Worm (Caenorhabditis elegans): ENCODE results near the gene Y71H2AR.2.
"Not testable (repeated sequence)": the region's sequence is repeated elsewhere in the genome, so short reads cannot be mapped to it uniquely, and the experiment has no call there.

Y71H2AR.2 gene

DNA sequence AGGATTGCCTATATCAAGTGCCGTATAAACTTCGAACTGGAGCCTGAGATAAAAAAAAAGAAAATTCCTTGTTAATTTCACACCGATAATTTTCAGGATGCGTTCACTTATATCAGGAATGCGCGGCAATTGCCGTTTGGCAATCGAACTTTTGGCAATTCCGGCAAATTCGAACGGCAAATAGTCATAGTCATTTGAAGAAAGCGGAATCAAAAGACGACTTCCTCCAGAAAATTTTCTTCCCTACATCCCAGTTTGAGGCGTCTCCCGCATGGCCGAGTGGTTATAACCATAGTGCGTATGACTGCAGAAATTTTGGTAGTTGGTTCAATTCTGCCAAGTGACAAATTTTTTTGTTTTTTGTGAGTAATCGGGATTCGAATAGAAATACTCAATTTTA is 15.2 kb upstream of the Y71H2AR.2 start, which contains the start of gene F56F11.4:
TSS of gene F56F11.4 (plus strand) at position 301 of the 400 bp plus-strand sequence.
- TF ChIP-seq somi-1 (GFP tag; optimal IDR thresholded peaks at IDR 0.05) (no peak), rpc-1 (optimal IDR thresholded peaks at IDR 0.05) (no peak), rpc-1 (tag; optimal IDR thresholded peaks at IDR 0.05) (peak; percentile 14)

DNA sequence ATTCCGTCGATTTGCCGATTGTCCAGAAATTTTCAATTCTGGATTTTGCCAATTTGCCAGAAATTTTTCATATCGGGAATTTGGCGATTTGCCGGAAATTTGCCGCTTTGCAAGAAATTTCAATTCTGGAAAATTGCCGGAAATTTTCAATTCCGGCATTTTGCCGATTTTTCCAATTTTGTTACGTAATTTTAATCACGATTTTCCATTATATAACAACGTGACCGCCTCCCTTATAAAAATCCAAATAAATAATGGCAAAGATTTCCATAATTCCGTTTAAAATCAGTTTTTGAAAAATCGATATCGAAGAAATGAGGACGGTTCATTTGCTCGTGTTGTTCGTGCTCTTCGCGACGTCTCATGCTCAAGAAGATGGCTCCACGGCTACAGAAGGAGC is 6.0 kb upstream of the Y71H2AR.2 start, which contains the start of gene H34I24.1:
TSS of gene H34I24.1 (plus strand) at position 301 of the 400 bp plus-strand sequence.
- not testable (repeated sequence) for TF ChIP-seq pbrm-1 (GFP tag; IDR thresholded peaks at IDR 0.05); F10E7.11 (tag; optimal IDR thresholded peaks at IDR 0.05); atf-7 (tag; optimal IDR thresholded peaks at IDR 0.05)

DNA sequence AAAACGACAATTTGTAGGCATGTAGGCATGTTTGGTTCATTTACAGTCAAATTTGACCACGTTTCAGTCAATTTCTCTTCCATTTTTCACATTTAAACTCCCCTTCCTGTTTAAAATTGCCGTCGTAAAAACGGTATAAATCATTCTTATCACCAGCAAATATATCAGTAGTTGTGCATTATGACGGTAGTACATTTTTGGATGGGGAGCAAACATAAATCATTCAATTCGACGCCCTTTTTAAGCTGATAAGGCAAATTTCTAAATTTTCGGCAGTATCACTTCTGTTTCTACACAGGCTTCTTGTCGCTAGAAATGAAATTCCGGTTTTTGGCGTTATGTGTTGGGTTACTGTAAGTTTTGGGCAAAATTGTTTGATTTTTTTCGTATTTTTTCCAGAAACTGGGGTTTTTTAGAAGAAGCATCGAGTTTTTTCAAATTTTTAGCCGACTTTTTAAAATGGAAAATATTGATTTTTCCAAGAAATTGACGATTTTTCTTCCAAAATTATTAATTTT is 1.2 kb upstream of the Y71H2AR.2 start, which contains the start of gene H34I24.2:
TSS of gene H34I24.2 (plus strand) at position 189 of the 518 bp plus-strand sequence.
- TF ChIP-seq fkh-3 (tag; optimal IDR thresholded peaks at IDR 0.05), result no peak
- TF ChIP-seq lsl-1 (GFP tag; optimal IDR thresholded peaks at IDR 0.05), result no peak
- TF ChIP-seq ceh-27 (GFP tag; optimal IDR thresholded peaks at IDR 0.05), result no peak
- no peak for TF ChIP-seq F57A8.1 (GFP tag; optimal IDR thresholded peaks at IDR 0.05)
- TF ChIP-seq hmg-1.2 (GFP tag; IDR thresholded peaks at IDR 0.05), result no peak
- TF ChIP-seq T07F8.4 (tag; optimal IDR thresholded peaks at IDR 0.05), result no peak
- TF ChIP-seq nhr-80 (tag; optimal IDR thresholded peaks at IDR 0.05), result peak; percentile 55
- TF ChIP-seq attf-6 (GFP tag; IDR thresholded peaks at IDR 0.05), result no peak
- peak; percentile 1 for TF ChIP-seq ets-4 (GFP tag; optimal IDR thresholded peaks at IDR 0.05)

ce11 chrIII:2836339-2836738 is 4.4 kb downstream of the Y71H2AR.2 start, which contains the start of gene josd-1:
Gene josd-1, plus strand, starts transcription at chrIII:2836639.
- TF ChIP-seq attf-6 (GFP tag; IDR thresholded peaks at IDR 0.05) (no peak), hsf-1 (GFP tag; IDR thresholded peaks at IDR 0.05) (no peak), nhr-27 (tag; optimal IDR thresholded peaks at IDR 0.05) (no peak), F49E8.2 (tag; optimal IDR thresholded peaks at IDR 0.05; ENCODE audit: insufficient read depth) (no peak), Y79H2A.3 (GFP tag; conservative IDR thresholded peaks at IDR 0.05) (no peak), Y53F4B.3 (GFP tag; IDR thresholded peaks at IDR 0.05) (no peak), fkh-3 (tag; optimal IDR thresholded peaks at IDR 0.05) (no peak), F10E7.11 (tag; optimal IDR thresholded peaks at IDR 0.05) (no peak), F39B2.1 (GFP tag; IDR thresholded peaks at IDR 0.05) (no peak), lin-40 (tag; optimal IDR thresholded peaks at IDR 0.05) (no peak), F57A8.1 (GFP tag; optimal IDR thresholded peaks at IDR 0.05) (no peak), snpc-3.4 (tag; optimal IDR thresholded peaks at IDR 0.05) (no peak), rpc-1 (optimal IDR thresholded peaks at IDR 0.05) (no peak), rpc-1 (tag; optimal IDR thresholded peaks at IDR 0.05) (no peak), ets-4 (GFP tag; optimal IDR thresholded peaks at IDR 0.05) (no peak), cebp-1 (GFP tag; IDR thresholded peaks at IDR 0.05) (no peak), cebp-1 (tag; optimal IDR thresholded peaks at IDR 0.05) (no peak), lsy-27 (tag; optimal IDR thresholded peaks at IDR 0.05; ENCODE audit: borderline replicate concordance, insufficient read depth) (no peak), sea-2 (GFP tag; IDR thresholded peaks at IDR 0.05) (no peak), ztf-18 (tag; optimal IDR thresholded peaks at IDR 0.05) (no peak), chd-7 (tag; optimal IDR thresholded peaks at IDR 0.05) (no peak), ztf-6 (GFP tag; IDR thresholded peaks at IDR 0.05) (no peak)

ce11 chrIII:2834998-2835397 is 5.7 kb downstream of the Y71H2AR.2 start:
- TF ChIP-seq lin-35 (GFP tag; optimal IDR thresholded peaks at IDR 0.05), result no peak
